Worm (Caenorhabditis elegans): ENCODE measurements around the gene mrp-8.

mrp-8 gene

DNA sequence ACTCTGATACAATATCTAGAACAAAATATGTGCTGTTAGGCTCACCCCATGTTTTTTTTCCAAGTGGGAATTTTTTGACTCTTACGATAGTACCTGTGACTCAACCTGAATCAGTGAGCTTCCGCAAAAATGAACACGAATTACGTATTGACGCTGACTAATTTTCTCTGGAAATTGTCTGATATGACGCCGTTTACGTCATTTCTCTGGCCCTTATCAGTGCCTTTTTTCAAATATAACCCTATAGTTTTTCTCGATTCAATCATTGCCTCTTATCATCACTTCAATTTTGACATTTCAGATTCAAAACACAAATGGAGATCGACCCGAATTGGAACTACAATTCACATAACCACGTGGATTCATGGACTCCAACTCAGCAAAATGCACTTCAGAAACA, 15.8 kb upstream of the mrp-8 start, which contains the start of gene Y75B8A.28 (continued):
- TF ChIP-seq let-526 (GFP tag; IDR thresholded peaks at IDR 0.05) (no peak), K12H6.12 (tag; optimal IDR thresholded peaks at IDR 0.05) (no peak), F57A8.1 (GFP tag; optimal IDR thresholded peaks at IDR 0.05) (no peak), ztf-3 (GFP tag; optimal IDR thresholded peaks at IDR 0.05) (no peak)

DNA sequence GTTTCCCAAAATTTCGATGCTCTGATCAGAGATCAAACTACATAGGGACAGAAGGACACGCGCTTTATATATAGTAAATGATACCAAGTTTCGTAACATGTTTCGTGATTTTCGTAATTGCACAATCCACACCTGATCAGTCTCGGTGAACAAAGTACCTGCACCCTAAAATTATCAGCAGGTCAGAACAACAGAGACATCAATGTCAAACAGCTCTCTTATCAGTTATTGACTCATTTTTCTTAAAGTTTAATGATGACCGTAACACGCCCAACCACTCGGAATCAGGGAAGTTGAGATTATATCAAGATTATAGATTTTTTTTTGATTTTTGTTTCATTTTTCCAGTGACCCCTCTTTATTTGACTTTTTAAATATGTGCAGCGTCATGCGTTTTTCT, 14.5 kb upstream of the mrp-8 start:
- TF ChIP-seq unc-62 (GFP tag; optimal IDR thresholded peaks at IDR 0.05) (peak; percentile 75), F55B11.4 (tag; optimal IDR thresholded peaks at IDR 0.05; ENCODE audit: borderline replicate concordance, insufficient read depth) (no peak), nhr-80 (tag; optimal IDR thresholded peaks at IDR 0.05) (peak; percentile 77), cebp-1 (GFP tag; IDR thresholded peaks at IDR 0.05) (peak; percentile 72), cebp-1 (tag; optimal IDR thresholded peaks at IDR 0.05) (peak; percentile 71), cebp-2 (GFP tag; IDR thresholded peaks at IDR 0.05) (no peak), dox-1 (GFP tag; IDR thresholded peaks at IDR 0.05) (peak; percentile 47)

DNA sequence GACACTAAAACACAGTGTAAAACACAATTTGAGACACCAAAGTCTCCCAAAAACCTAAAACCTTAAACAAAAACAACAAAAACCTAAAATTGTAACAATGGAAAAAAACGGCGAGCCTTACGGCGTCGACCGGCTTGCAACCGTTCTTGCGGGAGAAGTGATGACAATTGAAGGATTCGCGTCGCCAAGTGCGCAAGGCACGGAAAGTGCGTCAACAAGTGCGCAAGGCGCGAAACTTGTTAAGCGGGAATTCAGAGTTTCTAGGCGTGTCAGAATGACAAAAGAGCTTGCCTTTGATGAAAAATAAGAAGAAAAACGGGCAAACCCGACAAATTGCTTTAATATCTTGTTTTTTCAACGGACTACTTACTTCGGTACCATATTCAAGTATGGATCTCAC, 13.6 kb upstream of the mrp-8 start:
- TF ChIP-seq ceh-91 (GFP tag; IDR thresholded peaks at IDR 0.05) (0 out of 2 replicates have a peak, but pooled peaks have one; percentile 14), ztf-18 (tag; optimal IDR thresholded peaks at IDR 0.05) (peak; percentile 85), madf-6 (GFP tag; IDR thresholded peaks at IDR 0.05) (peak; percentile 69), xnd-1 (tag; optimal IDR thresholded peaks at IDR 0.05) (peak; percentile 60), dox-1 (GFP tag; IDR thresholded peaks at IDR 0.05) (0 out of 2 replicates have a peak, but pooled peaks have one; percentile 17), madf-8 (GFP tag; conservative IDR thresholded peaks at IDR 0.05) (peak; percentile 66)

DNA sequence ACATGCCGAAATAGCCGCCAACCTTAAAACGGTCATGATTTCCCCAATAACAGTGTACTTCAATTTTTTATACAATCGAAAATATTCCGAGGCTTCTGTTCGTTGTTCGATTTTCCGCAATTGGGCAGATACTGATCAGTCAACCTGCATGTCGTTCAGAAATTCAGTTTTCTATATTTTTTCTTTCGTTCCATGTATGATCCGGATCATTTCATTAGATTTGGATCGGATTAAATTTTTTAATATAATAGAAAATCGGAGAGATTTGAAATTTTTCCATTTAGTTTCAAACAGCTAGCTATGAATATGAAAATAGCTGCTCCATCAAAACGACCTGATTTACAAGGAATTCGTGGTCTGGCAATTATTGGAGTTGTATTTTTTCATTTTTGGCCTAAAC, 12.2 kb upstream of the mrp-8 start, which contains the start of gene Y75B8A.37:
Y75B8A.37 (plus strand) TSS at position 301 of the 400 bp plus-strand sequence.
- TF ChIP-seq nfyb-1 (GFP tag; IDR thresholded peaks at IDR 0.05) (no peak), egl-44 (GFP tag; IDR thresholded peaks at IDR 0.05) (no peak)

DNA sequence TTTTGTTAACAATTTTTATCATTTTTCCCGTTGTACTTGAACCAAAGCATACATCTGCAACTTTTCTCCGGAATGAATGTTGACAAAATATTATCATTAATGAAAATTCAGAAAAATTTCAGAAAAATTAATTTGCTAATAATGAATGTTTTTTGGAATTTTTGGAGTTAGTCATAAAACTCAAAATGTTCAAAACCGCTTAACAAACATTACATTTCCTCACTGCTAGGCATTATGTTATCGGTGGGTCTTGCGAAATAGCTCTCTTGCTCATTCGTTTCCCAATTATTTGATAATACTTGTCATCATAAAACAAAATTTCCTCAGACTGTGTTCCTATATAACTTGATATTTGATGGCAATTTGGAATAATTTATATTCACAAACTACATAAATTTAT, 9.9 kb upstream of the mrp-8 start, which contains the start of gene Y75B8A.39:
Y75B8A.39 (plus strand) TSS at position 301 of the 400 bp plus-strand sequence.
- TF ChIP-seq cebp-1 (GFP tag; IDR thresholded peaks at IDR 0.05), result no peak
- TF ChIP-seq cebp-1 (tag; optimal IDR thresholded peaks at IDR 0.05), result peak; percentile 81
- TF ChIP-seq mcd-1 (GFP tag; IDR thresholded peaks at IDR 0.05), result no peak

DNA sequence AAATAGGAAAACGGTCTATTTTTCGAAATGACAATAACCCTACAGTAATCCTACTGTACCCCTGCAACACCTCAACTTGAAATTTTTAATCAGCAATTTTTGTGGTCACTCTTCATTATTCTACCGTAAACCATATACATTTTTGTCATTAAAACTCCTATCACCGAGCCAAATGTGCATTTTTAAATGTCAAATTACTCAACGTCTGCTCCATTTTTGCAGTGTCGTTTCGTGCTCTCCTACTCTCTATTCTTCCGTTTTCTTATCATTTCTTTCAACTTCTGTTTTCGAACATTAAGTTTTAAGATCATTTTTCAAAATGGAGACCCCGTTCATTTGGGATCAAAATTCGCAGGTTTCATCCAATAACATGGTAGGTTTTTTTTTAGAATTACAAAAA, 4.5 kb upstream of the mrp-8 start, which contains the start of gene pqn-92:
pqn-92 (plus strand) TSS at position 307 of the 400 bp plus-strand sequence.
- TF ChIP-seq ceh-58 (GFP tag; IDR thresholded peaks at IDR 0.05), result no peak
- TF ChIP-seq nfya-1 (tag; optimal IDR thresholded peaks at IDR 0.05; ENCODE audit: borderline replicate concordance, insufficient read depth), result no peak
- TF ChIP-seq pha-4 (tag; optimal IDR thresholded peaks at IDR 0.05), result no peak
- no peak for TF ChIP-seq tbp1 (GFP tag; optimal IDR thresholded peaks at IDR 0.05)
- TF ChIP-seq F39B2.1 (GFP tag; IDR thresholded peaks at IDR 0.05), result no peak
- TF ChIP-seq athp-1 (tag; optimal IDR thresholded peaks at IDR 0.05), result no peak
- TF ChIP-seq nhr-80 (tag; optimal IDR thresholded peaks at IDR 0.05), result peak; percentile 70

DNA sequence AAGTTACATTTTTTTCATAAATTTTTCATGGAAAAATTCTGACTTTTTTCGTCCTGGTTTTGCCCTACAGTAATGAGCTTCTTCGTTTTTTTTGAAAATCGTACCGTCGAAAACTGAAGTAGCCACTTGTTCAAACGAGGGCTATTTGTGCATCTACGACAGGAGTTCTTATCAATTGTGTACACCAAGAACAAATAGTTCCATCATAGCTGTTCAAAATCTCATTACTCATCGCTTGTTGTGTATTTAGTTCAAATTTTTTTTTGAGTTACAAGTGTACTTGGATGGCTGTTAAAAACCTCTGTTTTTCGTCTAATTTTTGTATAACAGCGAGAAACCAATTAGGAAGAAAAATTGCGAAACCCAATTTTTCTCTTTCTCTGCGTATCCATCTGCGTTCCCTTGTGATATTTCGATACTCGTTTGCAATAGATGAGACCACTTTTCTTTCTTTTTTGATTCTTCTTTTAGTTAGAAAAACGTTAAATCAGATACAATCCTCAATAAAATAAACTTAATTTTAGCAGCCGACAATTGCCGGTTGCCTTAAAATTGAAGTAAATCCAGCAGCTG, 1.9 kb upstream of the mrp-8 start:
- TF ChIP-seq attf-5 (GFP tag; optimal IDR thresholded peaks at IDR 0.05) (peak; percentile 27), snpc-4 (GFP tag; optimal IDR thresholded peaks at IDR 0.05) (no peak), snpc-4 (tag; optimal IDR thresholded peaks at IDR 0.05) (peak in 1 of 4 experiments; percentile 13), ztf-6 (GFP tag; IDR thresholded peaks at IDR 0.05) (no peak), cebp-1 (GFP tag; IDR thresholded peaks at IDR 0.05) (peak; percentile 84), cebp-1 (tag; optimal IDR thresholded peaks at IDR 0.05) (peak; percentile 92), ets-4 (GFP tag; optimal IDR thresholded peaks at IDR 0.05) (no peak)

All from whole organism, young adult.